Worm (Caenorhabditis elegans) whole organism, young adult: Measurements from ENCODE around the gene ccpp-6.

Experiments
- B0261.1 ChIP-seq: sonication (generic microtip); optimal IDR thresholded peaks from 2 replicates; lab custom pipeline; 2016; ENCODE audit warnings: mild to moderate bottlenecking, missing genetic modification characterization, moderate library complexity, missing compliant biosample characterization
- B0336.3 ChIP-seq: fragments of 200-800 bp; sonication (Bioruptor generic); IDR thresholded peaks from 2 replicates; pipeline ENCODE4 v1.3.6; 2022; ENCODE audit warnings: missing genetic modification characterization, missing compliant biosample characterization
- Y95B8A.8 ChIP-seq: fragments of 200-800 bp; sonication (Bioruptor generic); IDR thresholded peaks from 2 replicates; pipeline ENCODE4 v1.3.6; 2022; ENCODE audit warnings: missing genetic modification reagents, missing genetic modification characterization, missing compliant biosample characterization
- ZK185.1 ChIP-seq: sonication (generic microtip); optimal IDR thresholded peaks from 2 replicates; lab custom pipeline; 2016; ENCODE audit warnings: mild to moderate bottlenecking, missing genetic modification characterization, missing compliant biosample characterization; ENCODE audit not compliant: poor library complexity, severe bottlenecking
- ama-1 ChIP-seq, 3 experiments: fragments of 150-350 bp in 1 of 3; sonication (generic microtip) in 2 of 3; optimal IDR thresholded peaks; 2 replicates each; lab custom pipeline; 2014 to 2018; ENCODE audit warnings: missing biosample characterization in 2 of 3, missing genetic modification characterization in 2 of 3, missing genetic modification reagents in 2 of 3
- hmg-1.2 ChIP-seq: fragments of 200-800 bp; sonication (Bioruptor generic); IDR thresholded peaks from 2 replicates; pipeline ENCODE4 v1.3.6; 2022; ENCODE audit warnings: missing genetic modification reagents, missing genetic modification characterization, missing compliant biosample characterization
- lin-26 ChIP-seq: fragments of 200-800 bp; sonication (Bioruptor generic); IDR thresholded peaks from 2 replicates; pipeline ENCODE4 v1.3.6; 2022; ENCODE audit warnings: missing genetic modification reagents, missing genetic modification characterization, missing compliant biosample characterization
- lin-40 ChIP-seq: sonication (generic microtip); optimal IDR thresholded peaks from 2 replicates; lab custom pipeline; 2016; ENCODE audit warnings: missing genetic modification characterization, mild to moderate bottlenecking, missing compliant biosample characterization, missing genotype, missing genetic modification reagents
- lin-54 ChIP-seq: fragments of 200-800 bp; sonication (Bioruptor generic); optimal IDR thresholded peaks from 2 replicates; lab custom pipeline; 2018; ENCODE audit warnings: mild to moderate bottlenecking, missing genetic modification characterization, missing compliant biosample characterization
- madf-10 ChIP-seq: sonication (generic microtip); optimal IDR thresholded peaks from 2 replicates; lab custom pipeline; 2016; ENCODE audit warnings: mild to moderate bottlenecking, missing genetic modification characterization, missing compliant biosample characterization
- rec-8 ChIP-seq, 2 experiments: sonication (generic microtip); optimal IDR thresholded peaks; 2 replicates each; lab custom pipeline; 2016; ENCODE audit warnings: mild to moderate bottlenecking in 2 of 2, missing genetic modification characterization in 2 of 2, missing genetic modification reagents in 2 of 2, missing genotype in 2 of 2, missing biosample characterization in 1 of 2, missing compliant biosample characterization in 1 of 2, moderate library complexity in 1 of 2
- snpc-4 ChIP-seq, 5 experiments: fragments of 150-350 bp in 1 of 5; sonication (generic microtip) in 4 of 5; optimal IDR thresholded peaks; 2 replicates each; lab custom pipeline; 2014 to 2018; ENCODE audit warnings: missing genetic modification characterization in 5 of 5, missing biosample characterization in 3 of 5, antibody characterized with exemption in 2 of 5, mild to moderate bottlenecking in 2 of 5, missing compliant biosample characterization in 2 of 5, missing genotype in 2 of 5, moderate library complexity in 2 of 5, missing genetic modification reagents in 1 of 5
- unc-130 ChIP-seq: sonication (generic microtip); optimal IDR thresholded peaks from 2 replicates; lab custom pipeline; 2016; ENCODE audit warnings: missing genetic modification reagents, missing genetic modification characterization, missing compliant biosample characterization

- no peak for TF ChIP-seq Y95B8A.8 (GFP tag; lab: Robert Waterston, UW)
- TF ChIP-seq hmg-1.2 (GFP tag; lab: Robert Waterston, UW): no peak
- no peak for TF ChIP-seq lin-26
- no peak for TF ChIP-seq ama-1 (optimal IDR thresholded peaks at IDR 0.05; lab: Kevin White, UChicago)
- TF ChIP-seq ama-1 (GFP tag; optimal IDR thresholded peaks at IDR 0.05; lab: Kevin White, UChicago): no peak
- no peak for TF ChIP-seq lin-40 (tag; lab: Kevin White, UChicago)
- TF ChIP-seq snpc-4 (GFP tag; optimal IDR thresholded peaks at IDR 0.05; lab: Kevin White, UChicago): no peak
- no peak for TF ChIP-seq snpc-4 (tag; optimal IDR thresholded peaks at IDR 0.05; lab: Kevin White, UChicago)
- no peak for TF ChIP-seq B0261.1 (tag; lab: Kevin White, UChicago)
- no peak for TF ChIP-seq B0336.3 (GFP tag; lab: Robert Waterston, UW)
- TF ChIP-seq madf-10 (tag; lab: Kevin White, UChicago): no peak
- TF ChIP-seq ZK185.1 (tag; lab: Kevin White, UChicago): no peak
- TF ChIP-seq rec-8 (tag; optimal IDR thresholded peaks at IDR 0.05; lab: Kevin White, UChicago): no peak
- no peak for TF ChIP-seq unc-130 (GFP tag; lab: Kevin White, UChicago)
- no peak for TF ChIP-seq lin-54 (GFP tag; lab: Kevin White, UChicago)
Observed at ce11 chrII:5417905-5418304, 30.8 kb upstream of the ccpp-6 start.
